Worm (Caenorhabditis elegans) whole organism, L4 larva: ENCODE data around the gene xrn-2.

Experiments
- ZK546.5 ChIP-seq, 2 experiments: sonication (generic microtip); optimal IDR thresholded peaks; 2 replicates each; lab custom pipeline; 2017; ENCODE audit warnings: missing biosample characterization in 2 of 2, missing genetic modification characterization in 2 of 2
- ama-1 ChIP-seq: fragments of 150-350 bp; optimal IDR thresholded peaks from 2 replicates; lab custom pipeline; 2014; ENCODE audit warnings: inconsistent platforms, mixed read lengths
- hif-1 ChIP-seq, 2 experiments: sonication (generic microtip); optimal IDR thresholded peaks; 2 replicates each; lab custom pipeline; 2016 to 2017; ENCODE audit warnings: missing compliant biosample characterization in 2 of 2, missing genetic modification characterization in 2 of 2, missing genetic modification reagents in 2 of 2, missing genotype in 2 of 2, mild to moderate bottlenecking in 1 of 2
- jun-1 ChIP-seq: fragments of 150-350 bp; optimal IDR thresholded peaks from 2 replicates; lab custom pipeline; 2014; ENCODE audit warnings: missing biosample characterization, missing genetic modification reagents, missing genetic modification characterization
- lin-13 ChIP-seq: fragments of 150-350 bp; optimal IDR thresholded peaks from 2 replicates; lab custom pipeline; 2014; ENCODE audit warnings: missing biosample characterization, missing genetic modification reagents, missing genetic modification characterization
- mes-2 ChIP-seq: sonication (generic microtip); optimal IDR thresholded peaks from 2 replicates; lab custom pipeline; 2016; ENCODE audit warnings: missing genotype, mild to moderate bottlenecking, missing genetic modification characterization, missing compliant biosample characterization; ENCODE audit not compliant: poor library complexity, severe bottlenecking
- nhr-11 ChIP-seq: fragments of 150-350 bp; optimal IDR thresholded peaks from 2 replicates; lab custom pipeline; 2014; ENCODE audit warnings: missing biosample characterization, missing genetic modification characterization
- rbr-2 ChIP-seq: sonication (generic microtip); optimal IDR thresholded peaks from 2 replicates; lab custom pipeline; 2016; ENCODE audit warnings: missing genotype, missing genetic modification characterization, missing compliant biosample characterization
- skn-1 ChIP-seq: fragments of 150-350 bp; optimal IDR thresholded peaks from 2 replicates; lab custom pipeline; 2014; ENCODE audit warnings: missing biosample characterization, missing genetic modification characterization
- unc-130 ChIP-seq: sonication (generic microtip); optimal IDR thresholded peaks from 2 replicates; lab custom pipeline; 2016; ENCODE audit warnings: missing genetic modification reagents, missing genetic modification characterization, missing compliant biosample characterization
- unc-39 ChIP-seq: sonication (generic microtip); optimal IDR thresholded peaks from 2 replicates; lab custom pipeline; 2017; ENCODE audit warnings: missing biosample characterization, missing genetic modification characterization
- unc-62 ChIP-seq, 3 experiments: fragments of 150-350 bp in 1 of 3; sonication (generic microtip); optimal IDR thresholded peaks in 2 of 3; peaks in 1 of 3; 1 replicate in 1 of 3; 2 replicates in 2 of 3; lab custom pipeline; 2014 to 2017; ENCODE audit warnings: missing biosample characterization in 3 of 3, missing genetic modification characterization in 3 of 3, missing genetic modification reagents in 3 of 3, missing genotype in 1 of 3
- zip-2 ChIP-seq: fragments of 150-350 bp; optimal IDR thresholded peaks from 2 replicates; lab custom pipeline; 2014; ENCODE audit warnings: missing biosample characterization, missing genetic modification characterization

ce11 chrII:14178233-14178969, 22.8 kb downstream of the xrn-2 start, which contains the start of gene efhd-1:
- TF ChIP-seq jun-1 (tag; lab: Kevin White, UChicago) (no peak), unc-62 (GFP tag; optimal IDR thresholded peaks at IDR 0.05 in 1 of 2; lab: Kevin White, UChicago) (no peak), unc-62 (tag; optimal IDR thresholded peaks at IDR 0.05; lab: Kevin White, UChicago) (no peak), ama-1 (lab: Kevin White, UChicago) (no peak), zip-2 (tag; lab: Kevin White, UChicago) (no peak), rbr-2 (tag; lab: Kevin White, UChicago) (no peak), unc-39 (tag; lab: Kevin White, UChicago) (no peak), unc-130 (GFP tag; lab: Kevin White, UChicago) (no peak), hif-1 (tag; optimal IDR thresholded peaks at IDR 0.05; lab: Kevin White, UChicago) (no peak), ZK546.5 (tag; optimal IDR thresholded peaks at IDR 0.05; lab: Kevin White, UChicago) (no peak), skn-1 (no peak), nhr-11 (no peak), mes-2 (tag; lab: Kevin White, UChicago) (no peak), lin-13 (no peak)
